Fruit fly (Drosophila melanogaster) whole organism, prepupa: ENCODE data around the gene CG46434.

Source experiments
- CG11902 ChIP-seq: fragments of 200-800 bp; sonication (Bioruptor generic); optimal IDR thresholded peaks from 3 replicates; lab custom pipeline; 2016; ENCODE audit warnings: missing biosample characterization, missing genetic modification characterization
- CG3032 ChIP-seq: fragments of 200-800 bp; optimal IDR thresholded peaks from 2 replicates; lab custom pipeline; 2019; ENCODE audit warnings: missing biosample characterization, mild to moderate bottlenecking, missing genetic modification characterization, moderate library complexity
- CG6163 ChIP-seq: fragments of 200-800 bp; sonication (Bioruptor generic); IDR thresholded peaks from 3 replicates; pipeline ENCODE4 v1.3.6; 2022; ENCODE audit warnings: missing biosample characterization, missing genetic modification characterization
- CG8632 ChIP-seq: fragments of 200-800 bp; sonication (Bioruptor generic); optimal IDR thresholded peaks from 3 replicates; lab custom pipeline; 2016; ENCODE audit warnings: missing biosample characterization, missing genetic modification characterization
- dac ChIP-seq: fragments of 200-800 bp; sonication (Bioruptor generic); optimal IDR thresholded peaks from 2 replicates; lab custom pipeline; 2017; ENCODE audit warnings: missing biosample characterization, mild to moderate bottlenecking, missing genetic modification characterization
- lz ChIP-seq: fragments of 200-800 bp; sonication (Bioruptor generic); optimal IDR thresholded peaks from 3 replicates; lab custom pipeline; 2016; ENCODE audit warnings: missing biosample characterization, missing genetic modification characterization
- pdm3 ChIP-seq: fragments of 200-800 bp; sonication (Bioruptor generic); optimal IDR thresholded peaks from 3 replicates; lab custom pipeline; 2016; ENCODE audit warnings: missing biosample characterization, missing genetic modification characterization

- TF ChIP-seq CG3032 (tag; lab: Kevin White, UChicago) (no peak), CG8632 (no peak), lz (GFP tag; lab: Kevin White, UChicago) (no peak), dac (GFP tag; lab: Kevin White, UChicago) (no peak), pdm3 (GFP tag; lab: Kevin White, UChicago) (no peak), CG11902 (GFP tag; lab: Kevin White, UChicago) (no peak), CG6163 (GFP tag; lab: Robert Waterston, UW) (no peak)
Measured at dm6 chr3L:19559171-19559570, 15.2 kb upstream of the CG46434 start.
